Worm (Caenorhabditis elegans) whole organism, L1 larva: ENCODE results near the gene metl-9.

Experiments
- C16A3.4 ChIP-seq: fragments of 150-350 bp; optimal IDR thresholded peaks from 2 replicates; lab custom pipeline; 2014; ENCODE audit warnings: missing biosample characterization, missing genetic modification characterization
- Y116A8C.19 ChIP-seq: sonication (generic microtip); optimal IDR thresholded peaks from 2 replicates; lab custom pipeline; 2016; ENCODE audit warnings: missing compliant biosample characterization, missing genetic modification characterization, borderline replicate concordance
- aha-1 ChIP-seq: fragments of 150-350 bp; optimal IDR thresholded peaks from 2 replicates; lab custom pipeline; 2014; ENCODE audit warnings: missing biosample characterization, missing genetic modification characterization
- alr-1 ChIP-seq: fragments of 200-800 bp; sonication (Bioruptor generic); optimal IDR thresholded peaks from 2 replicates; lab custom pipeline; 2018; ENCODE audit warnings: borderline replicate concordance, mild to moderate bottlenecking, missing genetic modification characterization, missing compliant biosample characterization
- ama-1 ChIP-seq: fragments of 150-350 bp; optimal IDR thresholded peaks from 2 replicates; lab custom pipeline; 2014
- blmp-1 ChIP-seq: fragments of 150-350 bp; optimal IDR thresholded peaks from 2 replicates; lab custom pipeline; 2014; ENCODE audit warnings: missing biosample characterization, missing genetic modification characterization
- ceh-63 ChIP-seq: fragments of 200-800 bp; sonication (Bioruptor generic); optimal IDR thresholded peaks from 2 replicates; lab custom pipeline; 2018; ENCODE audit warnings: mild to moderate bottlenecking, missing genetic modification characterization, missing compliant biosample characterization
- ceh-8 ChIP-seq: fragments of 200-800 bp; sonication (Bioruptor generic); optimal IDR thresholded peaks from 2 replicates; lab custom pipeline; 2018; ENCODE audit warnings: mild to moderate bottlenecking, missing genetic modification characterization, moderate library complexity, missing compliant biosample characterization
- ceh-82 ChIP-seq, 3 experiments: fragments of 150-350 bp in 1 of 3; sonication (generic microtip) in 2 of 3; optimal IDR thresholded peaks; 2 replicates each; lab custom pipeline; 2014 to 2017; ENCODE audit warnings: missing biosample characterization in 3 of 3, missing genetic modification characterization in 3 of 3
- dsc-1 ChIP-seq: sonication (generic microtip); optimal IDR thresholded peaks from 2 replicates; lab custom pipeline; 2016; ENCODE audit warnings: mild to moderate bottlenecking, missing genetic modification characterization, missing compliant biosample characterization
- efl-1 ChIP-seq, 4 experiments: fragments of 150-350 bp; optimal IDR thresholded peaks in 3 of 4; peaks in 1 of 4; 1 replicate in 1 of 4; 2 replicates in 3 of 4; lab custom pipeline; 2014; ENCODE audit warnings: missing biosample characterization in 2 of 4, missing genetic modification characterization in 2 of 4, missing genetic modification reagents in 2 of 4
- elt-2 ChIP-seq: sonication (generic microtip); optimal IDR thresholded peaks from 2 replicates; lab custom pipeline; 2016; ENCODE audit warnings: missing genetic modification characterization, mild to moderate bottlenecking, inconsistent platforms, missing compliant biosample characterization, missing genetic modification reagents
- ets-5 ChIP-seq: fragments of 200-800 bp; sonication (Bioruptor generic); IDR thresholded peaks from 2 replicates; pipeline ENCODE4 v1.3.6; 2022; ENCODE audit warnings: missing genetic modification characterization, missing compliant biosample characterization
- fkh-10 ChIP-seq: sonication (generic microtip); optimal IDR thresholded peaks from 2 replicates; lab custom pipeline; 2017; ENCODE audit warnings: missing biosample characterization, missing genetic modification reagents, missing genetic modification characterization
- fkh-8 ChIP-seq: sonication (generic microtip); optimal IDR thresholded peaks from 2 replicates; lab custom pipeline; 2016; ENCODE audit warnings: mild to moderate bottlenecking, missing genetic modification characterization, missing compliant biosample characterization
- hlh-17 ChIP-seq: fragments of 200-800 bp; sonication (Bioruptor generic); optimal IDR thresholded peaks from 2 replicates; lab custom pipeline; 2018; ENCODE audit warnings: missing genetic modification characterization, mild to moderate bottlenecking, missing compliant biosample characterization, moderate library complexity, borderline replicate concordance
- hpl-2 ChIP-seq: fragments of 150-350 bp; optimal IDR thresholded peaks from 2 replicates; lab custom pipeline; 2014; ENCODE audit warnings: missing biosample characterization, missing genetic modification reagents, missing genetic modification characterization
- irx-1 ChIP-seq: sonication (generic microtip); optimal IDR thresholded peaks from 2 replicates; lab custom pipeline; 2016; ENCODE audit warnings: missing genetic modification characterization, missing compliant biosample characterization
- jun-1 ChIP-seq: fragments of 150-350 bp; optimal IDR thresholded peaks from 2 replicates; lab custom pipeline; 2014; ENCODE audit warnings: missing biosample characterization, missing genetic modification reagents, missing genetic modification characterization
- lin-35 ChIP-seq, 2 experiments: fragments of 150-350 bp; optimal IDR thresholded peaks; 2 replicates each; lab custom pipeline; 2014; ENCODE audit warnings: missing biosample characterization in 2 of 2, missing genetic modification characterization in 2 of 2, missing genetic modification reagents in 2 of 2
- lsy-2 ChIP-seq, 2 experiments: fragments of 150-350 bp; optimal IDR thresholded peaks; 2 replicates each; lab custom pipeline; 2014; ENCODE audit warnings: missing biosample characterization in 2 of 2, missing genetic modification characterization in 2 of 2
- mab-9 ChIP-seq: fragments of 200-800 bp; sonication (Bioruptor generic); IDR thresholded peaks from 2 replicates; pipeline ENCODE4 v1.3.6; 2022; ENCODE audit warnings: missing genetic modification reagents, missing genetic modification characterization, missing compliant biosample characterization
- nhr-11 ChIP-seq: fragments of 150-350 bp; optimal IDR thresholded peaks from 2 replicates; lab custom pipeline; 2014; ENCODE audit warnings: missing biosample characterization, missing genetic modification characterization
- nhr-12 ChIP-seq: sonication (generic microtip); optimal IDR thresholded peaks from 2 replicates; lab custom pipeline; 2017; ENCODE audit warnings: missing biosample characterization, missing genetic modification characterization
- nhr-47 ChIP-seq: sonication (generic microtip); optimal IDR thresholded peaks from 2 replicates; lab custom pipeline; 2016; ENCODE audit warnings: mild to moderate bottlenecking, missing genetic modification characterization, moderate library complexity, missing compliant biosample characterization
- nhr-71 ChIP-seq: sonication (generic microtip); optimal IDR thresholded peaks from 2 replicates; lab custom pipeline; 2016; ENCODE audit warnings: mild to moderate bottlenecking, missing genetic modification characterization, moderate library complexity, missing compliant biosample characterization
- nhr-76 ChIP-seq: sonication (generic microtip); optimal IDR thresholded peaks from 2 replicates; lab custom pipeline; 2017; ENCODE audit warnings: missing biosample characterization, missing genetic modification characterization
- nhr-77 ChIP-seq: fragments of 150-350 bp; optimal IDR thresholded peaks from 2 replicates; lab custom pipeline; 2014; ENCODE audit warnings: missing biosample characterization, missing genetic modification characterization
- pag-3 ChIP-seq: sonication (generic microtip); optimal IDR thresholded peaks from 2 replicates; lab custom pipeline; 2017; ENCODE audit warnings: missing genetic modification characterization, mild to moderate bottlenecking, missing compliant biosample characterization, antibody characterized with exemption, borderline replicate concordance; ENCODE audit not compliant: insufficient read depth
- pax-3 ChIP-seq: fragments of 200-800 bp; sonication (Bioruptor generic); optimal IDR thresholded peaks from 2 replicates; lab custom pipeline; 2018; ENCODE audit warnings: mild to moderate bottlenecking, missing genetic modification characterization, moderate library complexity, missing compliant biosample characterization
- pqm-1 ChIP-seq: sonication (generic microtip); optimal IDR thresholded peaks from 3 replicates; lab custom pipeline; 2017; ENCODE audit warnings: missing biosample characterization, missing genetic modification characterization
- rnt-1 ChIP-seq: sonication (generic microtip); optimal IDR thresholded peaks from 2 replicates; lab custom pipeline; 2016; ENCODE audit warnings: mild to moderate bottlenecking, missing genetic modification characterization, moderate library complexity, missing compliant biosample characterization
- sox-4 ChIP-seq: sonication (generic microtip); optimal IDR thresholded peaks from 2 replicates; lab custom pipeline; 2016; ENCODE audit warnings: missing genetic modification characterization, missing compliant biosample characterization
- sup-37 ChIP-seq: fragments of 200-800 bp; sonication (Bioruptor generic); optimal IDR thresholded peaks from 2 replicates; lab custom pipeline; 2018; ENCODE audit warnings: mild to moderate bottlenecking, missing genetic modification characterization, missing compliant biosample characterization
- unc-130 ChIP-seq: fragments of 150-350 bp; optimal IDR thresholded peaks from 2 replicates; lab custom pipeline; 2017; ENCODE audit warnings: missing biosample characterization, missing genetic modification characterization, inconsistent platforms
- unc-62 ChIP-seq: fragments of 150-350 bp; optimal IDR thresholded peaks from 2 replicates; lab custom pipeline; 2014; ENCODE audit warnings: missing biosample characterization, missing genetic modification reagents, missing genetic modification characterization
- unc-86 ChIP-seq: sonication (generic microtip); optimal IDR thresholded peaks from 2 replicates; lab custom pipeline; 2016; ENCODE audit warnings: missing genetic modification characterization, missing compliant biosample characterization
- unc-98 ChIP-seq: fragments of 200-800 bp; sonication (Bioruptor generic); IDR thresholded peaks from 2 replicates; pipeline ENCODE4 v1.3.6; 2022; ENCODE audit warnings: missing genetic modification characterization, missing compliant biosample characterization
- xbp-1 ChIP-seq: sonication (generic microtip); optimal IDR thresholded peaks from 2 replicates; lab custom pipeline; 2016; ENCODE audit warnings: missing genetic modification characterization, missing compliant biosample characterization
- zag-1 ChIP-seq: fragments of 150-350 bp; optimal IDR thresholded peaks from 2 replicates; lab custom pipeline; 2014; ENCODE audit warnings: missing biosample characterization, missing genetic modification characterization
- ztf-11 ChIP-seq, 2 experiments: sonication (generic microtip); optimal IDR thresholded peaks; 2 replicates each; lab custom pipeline; 2016 to 2017; ENCODE audit warnings: missing genetic modification characterization in 2 of 2, missing biosample characterization in 1 of 2, missing compliant biosample characterization in 1 of 2
- ztf-4 ChIP-seq: fragments of 150-350 bp; optimal IDR thresholded peaks from 2 replicates; lab custom pipeline; 2014; ENCODE audit warnings: missing biosample characterization, missing genetic modification characterization

The metl-9 gene

ce11 chrX:5165037-5165436 lies 13.9 kb downstream of the metl-9 start, which contains the start of gene mans-3 (continued):
- peak; percentile 74 for TF ChIP-seq elt-2 (tag; lab: Kevin White, UChicago)
- no peak for TF ChIP-seq nhr-12 (tag; lab: Kevin White, UChicago)
- peak; percentile 95 for TF ChIP-seq xbp-1
- peak; percentile 80 for TF ChIP-seq nhr-77 (tag; lab: Kevin White, UChicago)
- peak; percentile 57 for TF ChIP-seq nhr-11 (tag; lab: Kevin White, UChicago)
- peak; percentile 90 to 91 for TF ChIP-seq lsy-2 (tag; optimal IDR thresholded peaks at IDR 0.05; lab: Kevin White, UChicago)
- TF ChIP-seq blmp-1 (tag; lab: Kevin White, UChicago), result peak; percentile 91
- TF ChIP-seq lin-35 (GFP tag; optimal IDR thresholded peaks at IDR 0.05; lab: Kevin White, UChicago), result peak; percentile 72 to 91
- no peak for TF ChIP-seq aha-1 (tag; lab: Kevin White, UChicago)
- TF ChIP-seq sox-4, result peak; percentile 58
- TF ChIP-seq ama-1, result no peak
- TF ChIP-seq mab-9 (GFP tag; lab: Robert Waterston, UW), result peak; percentile 62
- TF ChIP-seq unc-62 (GFP tag; lab: Kevin White, UChicago), result no peak
- peak; percentile 70 for TF ChIP-seq unc-130 (tag; lab: Kevin White, UChicago)
- peak; percentile 93 for TF ChIP-seq nhr-47 (tag; lab: Kevin White, UChicago)
- TF ChIP-seq unc-98, result no peak
- TF ChIP-seq rnt-1 (tag; lab: Kevin White, UChicago), result peak; percentile 94
- TF ChIP-seq sup-37 (GFP tag; lab: Kevin White, UChicago), result peak; percentile 67
- peak; percentile 58 for TF ChIP-seq hpl-2
- peak; percentile 77 for TF ChIP-seq ceh-8 (GFP tag; lab: Kevin White, UChicago)
- TF ChIP-seq pax-3 (tag; lab: Kevin White, UChicago), result peak; percentile 76
- TF ChIP-seq hlh-17 (GFP tag; lab: Kevin White, UChicago), result no peak
- TF ChIP-seq dsc-1 (tag; lab: Kevin White, UChicago), result peak; percentile 90
- TF ChIP-seq ztf-11 (tag; optimal IDR thresholded peaks at IDR 0.05; lab: Kevin White, UChicago), result peak in 1 of 2 experiments; percentile 65
- no peak for TF ChIP-seq pqm-1
- TF ChIP-seq unc-86 (tag; lab: Kevin White, UChicago), result peak; percentile 85
- peak; percentile 81 for TF ChIP-seq jun-1 (tag; lab: Kevin White, UChicago)
- peak; percentile 77 for TF ChIP-seq ztf-4 (tag; lab: Kevin White, UChicago)
- no peak for TF ChIP-seq ceh-63 (GFP tag; lab: Kevin White, UChicago)
- TF ChIP-seq irx-1 (tag; lab: Kevin White, UChicago), result peak; percentile 77
- no peak for TF ChIP-seq nhr-76 (tag; lab: Kevin White, UChicago)
- peak; percentile 82 for TF ChIP-seq fkh-10 (GFP tag; lab: Kevin White, UChicago)
- TF ChIP-seq ets-5 (GFP tag; lab: Robert Waterston, UW), result no peak
- TF ChIP-seq efl-1 (optimal IDR thresholded peaks at IDR 0.05; lab: Kevin White, UChicago), result peak; percentile 76 to 77
- peak; percentile 70 to 96 for TF ChIP-seq efl-1 (GFP tag; optimal IDR thresholded peaks at IDR 0.05 in 1 of 2; lab: Kevin White, UChicago)
- TF ChIP-seq Y116A8C.19 (tag; lab: Kevin White, UChicago), result no peak
- peak; percentile 86 to 89 (median 86) for TF ChIP-seq ceh-82 (tag; optimal IDR thresholded peaks at IDR 0.05; lab: Kevin White, UChicago)
- TF ChIP-seq alr-1 (tag; lab: Kevin White, UChicago), result no peak
- TF ChIP-seq C16A3.4 (tag; lab: Kevin White, UChicago), result peak; percentile 93

ce11 chrX:5164054-5164453 lies 14.9 kb downstream of the metl-9 start:
- TF ChIP-seq pag-3 (tag; lab: Kevin White, UChicago), result no peak
- peak; percentile 52 for TF ChIP-seq nhr-47 (tag; lab: Kevin White, UChicago)
- TF ChIP-seq nhr-71 (tag; lab: Kevin White, UChicago), result peak; percentile 54
- TF ChIP-seq fkh-8 (tag; lab: Kevin White, UChicago), result peak; percentile 48
- TF ChIP-seq sup-37 (GFP tag; lab: Kevin White, UChicago), result no peak
- TF ChIP-seq zag-1 (tag; lab: Kevin White, UChicago), result no peak
